Worm (Caenorhabditis elegans) whole organism, mixed stage, embryonic: ENCODE data around the gene Y113G7A.12.

Experiments used
- bed-3 ChIP-seq: fragments of 200-800 bp; sonication (Bioruptor generic); optimal IDR thresholded peaks from 3 replicates; lab custom pipeline; 2018; ENCODE audit warnings: mild to moderate bottlenecking, missing genetic modification characterization, moderate library complexity, missing compliant biosample characterization
- blmp-1 ChIP-seq: fragments of 150-350 bp; optimal IDR thresholded peaks from 2 replicates; lab custom pipeline; 2014; ENCODE audit warnings: missing biosample characterization, missing genetic modification characterization
- ceh-43 ChIP-seq: fragments of 200-800 bp; sonication (Bioruptor generic); optimal IDR thresholded peaks from 2 replicates; lab custom pipeline; 2018; ENCODE audit warnings: mild to moderate bottlenecking, missing genetic modification characterization, moderate library complexity, missing compliant biosample characterization
- mab-5 ChIP-seq: fragments of 150-350 bp; optimal IDR thresholded peaks from 2 replicates; lab custom pipeline; 2014; ENCODE audit warnings: missing biosample characterization, missing genetic modification characterization
- nhr-12 ChIP-seq: fragments of 150-350 bp; optimal IDR thresholded peaks from 2 replicates; lab custom pipeline; 2014; ENCODE audit warnings: missing biosample characterization, missing genetic modification characterization
- nhr-237 ChIP-seq: fragments of 150-350 bp; optimal IDR thresholded peaks from 2 replicates; lab custom pipeline; 2014; ENCODE audit warnings: missing biosample characterization, missing genetic modification characterization
- nhr-28 ChIP-seq: fragments of 150-350 bp; optimal IDR thresholded peaks from 2 replicates; lab custom pipeline; 2014; ENCODE audit warnings: missing biosample characterization, missing genetic modification characterization
- sptf-1 ChIP-seq: sonication (generic microtip); optimal IDR thresholded peaks from 2 replicates; lab custom pipeline; 2017; ENCODE audit warnings: mild to moderate bottlenecking, missing genetic modification characterization, moderate library complexity, missing compliant biosample characterization
- zip-8 ChIP-seq: fragments of 150-350 bp; optimal IDR thresholded peaks from 2 replicates; lab custom pipeline; 2014; ENCODE audit warnings: missing biosample characterization, missing genetic modification characterization
- ztf-11 ChIP-seq: fragments of 150-350 bp; optimal IDR thresholded peaks from 2 replicates; lab custom pipeline; 2014; ENCODE audit warnings: missing biosample characterization, missing genetic modification characterization

DNA sequence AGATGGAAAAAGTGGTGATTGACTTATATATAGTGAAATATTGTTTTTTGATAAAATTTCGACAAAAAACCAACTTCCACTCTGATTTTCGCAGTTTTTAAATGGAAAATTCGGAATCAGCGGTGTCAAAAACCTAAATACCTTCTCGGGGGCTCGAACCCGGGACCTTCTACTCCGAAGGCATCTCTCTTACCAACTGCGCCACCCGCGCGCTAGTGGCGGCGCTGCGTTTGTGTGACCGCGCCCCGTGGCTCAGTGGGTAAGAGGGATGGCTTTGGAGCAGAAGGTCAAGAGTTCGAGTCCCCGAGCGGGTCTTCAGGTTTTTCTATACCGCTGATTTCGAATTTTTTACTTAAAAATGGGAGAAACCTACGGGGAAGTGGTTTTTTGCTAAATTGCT, 17.2 kb upstream of the Y113G7A.12 start:
- TF ChIP-seq nhr-237 (no peak), nhr-12 (tag; lab: Kevin White, UChicago) (no peak), nhr-28 (no peak), mab-5 (tag; lab: Kevin White, UChicago) (no peak), ceh-43 (no peak), sptf-1 (no peak), bed-3 (GFP tag; lab: Kevin White, UChicago) (no peak), blmp-1 (tag; lab: Kevin White, UChicago) (no peak), zip-8 (no peak), ztf-11 (tag; lab: Kevin White, UChicago) (no peak)
